Worm (Caenorhabditis elegans) whole organism, young adult: Measurements from ENCODE around the gene lgc-23.
A peak's percentile ranks its signal among the peaks of the same experiment; 100 is the strongest.

ENCODE experiments used
- C06A6.2 ChIP-seq: fragments of 200-800 bp; sonication (Bioruptor generic); conservative IDR thresholded peaks from 2 replicates; pipeline ENCODE4 v1.3.6; 2022; ENCODE audit warnings: missing genetic modification characterization, missing compliant biosample characterization
- F33H1.4 ChIP-seq: fragments of 200-800 bp; sonication (Bioruptor generic); IDR thresholded peaks from 2 replicates; pipeline ENCODE4 v1.3.6; 2022; ENCODE audit warnings: missing genetic modification reagents, missing genetic modification characterization, missing compliant biosample characterization
- K11D2.4 ChIP-seq: fragments of 200-800 bp; sonication (Bioruptor generic); IDR thresholded peaks from 2 replicates; pipeline ENCODE4 v1.3.6; 2022; ENCODE audit warnings: missing genetic modification reagents, missing genetic modification characterization, missing compliant biosample characterization
- T07F8.4 ChIP-seq: sonication (generic microtip); optimal IDR thresholded peaks from 2 replicates; lab custom pipeline; 2016; ENCODE audit warnings: mild to moderate bottlenecking, missing genetic modification characterization, moderate library complexity, missing compliant biosample characterization
- Y53F4B.3 ChIP-seq: fragments of 200-800 bp; sonication (Bioruptor generic); IDR thresholded peaks from 2 replicates; pipeline ENCODE4 v1.3.6; 2022; ENCODE audit warnings: missing genetic modification reagents, missing genetic modification characterization, missing compliant biosample characterization
- ama-1 ChIP-seq, 3 experiments: fragments of 150-350 bp in 1 of 3; sonication (generic microtip) in 2 of 3; optimal IDR thresholded peaks; 2 replicates each; lab custom pipeline; 2014 to 2018; ENCODE audit warnings: missing biosample characterization in 2 of 3, missing genetic modification characterization in 2 of 3, missing genetic modification reagents in 2 of 3
- athp-1 ChIP-seq: sonication (generic microtip); optimal IDR thresholded peaks from 2 replicates; lab custom pipeline; 2017; ENCODE audit warnings: mild to moderate bottlenecking, missing genetic modification characterization, missing compliant biosample characterization
- ceh-40 ChIP-seq: fragments of 200-800 bp; sonication (Bioruptor generic); IDR thresholded peaks from 2 replicates; pipeline ENCODE4 v1.3.6; 2022; ENCODE audit warnings: missing genetic modification characterization, missing compliant biosample characterization
- ceh-79 ChIP-seq: sonication (generic microtip); optimal IDR thresholded peaks from 2 replicates; lab custom pipeline; 2017; ENCODE audit warnings: mild to moderate bottlenecking, missing genetic modification characterization, missing compliant biosample characterization
- ceh-91 ChIP-seq: fragments of 200-800 bp; sonication (Bioruptor generic); IDR thresholded peaks from 2 replicates; pipeline ENCODE4 v1.3.6; 2022; ENCODE audit warnings: missing genetic modification reagents, missing genetic modification characterization, missing compliant biosample characterization
- dox-1 ChIP-seq: fragments of 200-800 bp; sonication (Bioruptor generic); IDR thresholded peaks from 2 replicates; pipeline ENCODE4 v1.3.6; 2022; ENCODE audit warnings: missing genetic modification reagents, missing genetic modification characterization, missing compliant biosample characterization
- dpff-1 ChIP-seq: sonication (generic microtip); optimal IDR thresholded peaks from 2 replicates; lab custom pipeline; 2017; ENCODE audit warnings: mild to moderate bottlenecking, missing genetic modification characterization, missing compliant biosample characterization
- egl-18 ChIP-seq: fragments of 200-800 bp; sonication (Bioruptor generic); IDR thresholded peaks from 2 replicates; pipeline ENCODE4 v1.3.6; 2022; ENCODE audit warnings: missing genetic modification reagents, missing genetic modification characterization, missing compliant biosample characterization
- gei-17 ChIP-seq: fragments of 200-800 bp; sonication (Bioruptor generic); optimal IDR thresholded peaks from 2 replicates; lab custom pipeline; 2018; ENCODE audit warnings: mild to moderate bottlenecking, missing genetic modification characterization, missing compliant biosample characterization
- hrde-1 ChIP-seq: sonication (generic microtip); optimal IDR thresholded peaks from 2 replicates; lab custom pipeline; 2016; ENCODE audit warnings: missing genetic modification characterization, mild to moderate bottlenecking, missing compliant biosample characterization, moderate library complexity, missing genotype, missing genetic modification reagents, borderline replicate concordance
- hsf-1 ChIP-seq: fragments of 200-800 bp; sonication (Bioruptor generic); IDR thresholded peaks from 2 replicates; pipeline ENCODE4 v1.3.6; 2022; ENCODE audit warnings: missing genetic modification reagents, missing genetic modification characterization, missing compliant biosample characterization
- lin-54 ChIP-seq: fragments of 200-800 bp; sonication (Bioruptor generic); optimal IDR thresholded peaks from 2 replicates; lab custom pipeline; 2018; ENCODE audit warnings: mild to moderate bottlenecking, missing genetic modification characterization, missing compliant biosample characterization
- lsy-27 ChIP-seq: sonication (generic microtip); optimal IDR thresholded peaks from 2 replicates; lab custom pipeline; 2017; ENCODE audit warnings: missing genetic modification characterization, mild to moderate bottlenecking, missing compliant biosample characterization, antibody characterized with exemption, missing genotype, borderline replicate concordance; ENCODE audit not compliant: insufficient read depth
- nhr-120 ChIP-seq: fragments of 200-800 bp; sonication (Bioruptor generic); IDR thresholded peaks from 2 replicates; pipeline ENCODE4 v1.3.6; 2022; ENCODE audit warnings: missing genetic modification characterization, missing compliant biosample characterization
- nhr-27 ChIP-seq: fragments of 200-800 bp; sonication (Bioruptor generic); optimal IDR thresholded peaks from 2 replicates; lab custom pipeline; 2018; ENCODE audit warnings: mild to moderate bottlenecking, missing genetic modification characterization, moderate library complexity, missing compliant biosample characterization
- nhr-90 ChIP-seq: sonication (generic microtip); optimal IDR thresholded peaks from 2 replicates; lab custom pipeline; 2016; ENCODE audit warnings: missing genotype, mild to moderate bottlenecking, missing genetic modification characterization, missing compliant biosample characterization
- rec-8 ChIP-seq, 2 experiments: sonication (generic microtip); optimal IDR thresholded peaks; 2 replicates each; lab custom pipeline; 2016; ENCODE audit warnings: mild to moderate bottlenecking in 2 of 2, missing genetic modification characterization in 2 of 2, missing genetic modification reagents in 2 of 2, missing genotype in 2 of 2, missing biosample characterization in 1 of 2, missing compliant biosample characterization in 1 of 2, moderate library complexity in 1 of 2
- repo-1 ChIP-seq: sonication (generic microtip); optimal IDR thresholded peaks from 2 replicates; lab custom pipeline; 2017; ENCODE audit warnings: mild to moderate bottlenecking, missing genetic modification characterization, missing compliant biosample characterization
- sdz-38 ChIP-seq: sonication (generic microtip); optimal IDR thresholded peaks from 2 replicates; lab custom pipeline; 2016; ENCODE audit warnings: missing genotype, missing genetic modification characterization, missing compliant biosample characterization
- snpc-3.4 ChIP-seq: sonication (generic microtip); optimal IDR thresholded peaks from 2 replicates; lab custom pipeline; 2017; ENCODE audit warnings: missing genetic modification characterization, mild to moderate bottlenecking, missing compliant biosample characterization, antibody characterized with exemption, moderate library complexity, missing genotype, missing genetic modification reagents
- somi-1 ChIP-seq: fragments of 200-800 bp; sonication (Bioruptor generic); optimal IDR thresholded peaks from 2 replicates; lab custom pipeline; 2018; ENCODE audit warnings: mild to moderate bottlenecking, missing genetic modification characterization, missing compliant biosample characterization
- sptf-2 ChIP-seq: fragments of 200-800 bp; sonication (Bioruptor generic); optimal IDR thresholded peaks from 2 replicates; lab custom pipeline; 2018; ENCODE audit warnings: mild to moderate bottlenecking, missing genetic modification characterization, missing compliant biosample characterization
- unc-130 ChIP-seq: sonication (generic microtip); optimal IDR thresholded peaks from 2 replicates; lab custom pipeline; 2016; ENCODE audit warnings: missing genetic modification reagents, missing genetic modification characterization, missing compliant biosample characterization
- zfh-2 ChIP-seq: fragments of 200-800 bp; sonication (Bioruptor generic); conservative IDR thresholded peaks from 2 replicates; pipeline ENCODE4 v1.3.6; 2022; ENCODE audit warnings: missing genetic modification reagents, missing genetic modification characterization, missing compliant biosample characterization
- ztf-18 ChIP-seq: sonication (generic microtip); optimal IDR thresholded peaks from 2 replicates; lab custom pipeline; 2016; ENCODE audit warnings: missing genotype, mild to moderate bottlenecking, missing genetic modification characterization, missing compliant biosample characterization
- ztf-28 ChIP-seq: fragments of 200-800 bp; sonication (Bioruptor generic); IDR thresholded peaks from 2 replicates; pipeline ENCODE4 v1.3.6; 2022; ENCODE audit warnings: missing genetic modification reagents, missing genetic modification characterization, missing compliant biosample characterization

Gene lgc-23

ce11 chrX:12081250-12081649 lies 16.2 kb downstream of the lgc-23 start:
- TF ChIP-seq zfh-2 (GFP tag; lab: Robert Waterston, UW) (no peak), dpff-1 (no peak), snpc-3.4 (tag; lab: Kevin White, UChicago) (no peak), sptf-2 (GFP tag; lab: Kevin White, UChicago) (no peak), ztf-18 (tag; lab: Kevin White, UChicago) (no peak), C06A6.2 (GFP tag; lab: Robert Waterston, UW) (no peak), nhr-90 (tag; lab: Kevin White, UChicago) (no peak), Y53F4B.3 (GFP tag; lab: Robert Waterston, UW) (no peak), sdz-38 (tag; lab: Kevin White, UChicago) (no peak), hrde-1 (tag; lab: Kevin White, UChicago) (no peak), ceh-40 (no peak), gei-17 (GFP tag; lab: Kevin White, UChicago) (no peak), nhr-27 (no peak), T07F8.4 (tag; lab: Kevin White, UChicago) (no peak)
- TF ChIP-seq, all 124 proteins: peak for 0

DNA sequence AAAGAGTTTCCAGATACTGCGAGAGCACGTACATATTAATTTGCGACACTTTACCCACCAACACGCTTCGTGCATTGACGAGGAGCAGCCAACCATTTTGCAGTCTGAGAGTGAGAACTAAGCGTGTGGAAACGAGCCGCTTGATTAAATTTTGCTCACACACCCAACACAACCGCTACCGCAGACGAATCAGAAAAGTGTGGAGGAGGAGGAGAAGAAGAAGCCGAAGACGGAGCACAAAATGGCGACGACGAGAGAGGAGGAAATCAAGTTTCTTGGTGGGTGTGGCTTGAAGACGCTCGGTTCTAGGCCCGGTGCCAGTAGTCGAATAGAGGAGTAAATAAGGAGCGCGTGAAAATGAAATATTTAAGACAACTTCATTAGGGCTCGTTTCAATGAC lies 17.8 kb downstream of the lgc-23 start:
- TF ChIP-seq hsf-1 (GFP tag; lab: Robert Waterston, UW) (no peak), zfh-2 (GFP tag; lab: Robert Waterston, UW) (peak; percentile 61), F33H1.4 (GFP tag; lab: Robert Waterston, UW) (no peak)

DNA sequence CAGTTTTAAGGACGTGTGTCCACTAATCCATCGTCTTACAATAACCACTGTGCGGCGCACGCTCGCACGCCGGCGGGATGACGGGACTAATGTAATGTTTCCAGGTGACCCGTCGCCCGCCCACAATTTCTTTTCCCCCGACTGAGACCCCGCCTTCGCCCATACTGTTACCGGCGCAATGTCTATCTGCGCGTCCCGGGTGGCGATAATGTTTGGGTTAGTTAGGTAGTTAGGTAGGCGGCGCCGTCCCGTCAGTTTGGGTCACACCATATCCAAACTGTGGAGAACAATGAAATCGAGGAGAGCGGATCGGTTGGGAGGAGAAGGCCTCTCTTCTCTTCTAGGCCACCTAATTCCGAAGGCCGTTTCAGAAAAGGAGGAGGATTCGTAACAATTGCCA lies 21.3 kb downstream of the lgc-23 start:
- no peak for TF ChIP-seq ztf-28 (GFP tag; lab: Robert Waterston, UW)
- TF ChIP-seq ceh-79 (tag; lab: Kevin White, UChicago): no peak
- TF ChIP-seq ceh-91 (GFP tag; lab: Robert Waterston, UW): no peak
- TF ChIP-seq zfh-2 (GFP tag; lab: Robert Waterston, UW): peak; percentile 69
- no peak for TF ChIP-seq F33H1.4 (GFP tag; lab: Robert Waterston, UW)
- TF ChIP-seq dox-1: 0 out of 2 replicates have a peak, but pooled peaks have one; percentile 8
- no peak for TF ChIP-seq lin-54
- no peak for TF ChIP-seq egl-18 (GFP tag; lab: Robert Waterston, UW)
- TF ChIP-seq hsf-1 (GFP tag; lab: Robert Waterston, UW): no peak

DNA sequence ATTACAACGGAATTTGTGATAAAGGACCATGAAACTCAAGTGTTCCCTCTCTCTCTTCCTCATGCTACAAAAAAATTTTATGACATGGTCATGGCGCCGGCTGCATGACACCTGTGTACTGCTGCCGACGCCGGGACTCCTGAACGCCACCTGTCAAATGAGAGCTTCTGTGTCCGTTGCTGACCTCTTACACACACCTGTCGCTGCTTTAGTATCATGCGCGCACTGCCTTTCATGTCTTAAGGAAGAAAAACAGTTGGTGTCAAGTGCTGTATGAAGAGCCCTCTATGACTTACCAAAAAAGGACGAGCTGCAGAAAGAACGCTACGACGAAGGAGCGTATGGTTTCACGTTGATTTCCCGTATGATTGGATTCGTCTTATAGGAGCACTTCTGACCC lies 27.6 kb downstream of the lgc-23 start:
- no peak for TF ChIP-seq T07F8.4 (tag; lab: Kevin White, UChicago)
- TF ChIP-seq gei-17 (GFP tag; lab: Kevin White, UChicago): no peak
- TF ChIP-seq K11D2.4 (GFP tag; lab: Robert Waterston, UW): 0 out of 2 replicates have a peak, but pooled peaks have one; percentile 30
- TF ChIP-seq nhr-120: no peak
- no peak for TF ChIP-seq somi-1
- TF ChIP-seq repo-1 (tag; lab: Kevin White, UChicago): no peak
- no peak for TF ChIP-seq lsy-27 (tag; lab: Kevin White, UChicago)
- TF ChIP-seq, all 124 proteins: peak for 1

- TF ChIP-seq athp-1 (tag; lab: Kevin White, UChicago): no peak
- TF ChIP-seq sdz-38 (tag; lab: Kevin White, UChicago): no peak
- TF ChIP-seq rec-8 (tag; optimal IDR thresholded peaks at IDR 0.05; lab: Kevin White, UChicago): no peak
- no peak for TF ChIP-seq sptf-2 (GFP tag; lab: Kevin White, UChicago)
- no peak for TF ChIP-seq unc-130
- TF ChIP-seq ama-1 (optimal IDR thresholded peaks at IDR 0.05; lab: Kevin White, UChicago): no peak
- TF ChIP-seq ama-1 (GFP tag; optimal IDR thresholded peaks at IDR 0.05; lab: Kevin White, UChicago): no peak
Measured at ce11 chrX:12093043-12093442, 28.0 kb downstream of the lgc-23 start, which contains the start of gene W03G11.4. Gene W03G11.4, minus strand, starts transcription at chrX:12093143.
